Worm (Caenorhabditis elegans) whole organism, young adult: ENCODE measurements around the gene cest-35.2.

Experiments used
- F22D6.2 ChIP-seq: sonication (generic microtip); optimal IDR thresholded peaks from 2 replicates; lab custom pipeline; 2016; ENCODE audit warnings: mild to moderate bottlenecking, missing genetic modification characterization, missing compliant biosample characterization
- F23B12.7 ChIP-seq: sonication (generic microtip); optimal IDR thresholded peaks from 2 replicates; lab custom pipeline; 2017; ENCODE audit warnings: missing genetic modification characterization, mild to moderate bottlenecking, missing compliant biosample characterization, antibody characterized with exemption, moderate library complexity; ENCODE audit not compliant: insufficient read depth
- F39B2.1 ChIP-seq: fragments of 200-800 bp; sonication (Bioruptor generic); IDR thresholded peaks from 2 replicates; pipeline ENCODE4 v1.3.6; 2022; ENCODE audit warnings: missing genetic modification reagents, missing genetic modification characterization, missing compliant biosample characterization
- F49E8.2 ChIP-seq: sonication (generic microtip); optimal IDR thresholded peaks from 3 replicates; lab custom pipeline; 2017; ENCODE audit warnings: missing genetic modification characterization, mild to moderate bottlenecking, missing compliant biosample characterization, antibody characterized with exemption, moderate library complexity; ENCODE audit not compliant: insufficient read depth
- F55B11.4 ChIP-seq: sonication (generic microtip); optimal IDR thresholded peaks from 2 replicates; lab custom pipeline; 2016; ENCODE audit warnings: missing compliant biosample characterization, missing genetic modification characterization, borderline replicate concordance; ENCODE audit not compliant: insufficient read depth
- F57A8.1 ChIP-seq: fragments of 200-800 bp; sonication (Bioruptor generic); optimal IDR thresholded peaks from 2 replicates; lab custom pipeline; 2018; ENCODE audit warnings: mild to moderate bottlenecking, missing genetic modification characterization, moderate library complexity, missing compliant biosample characterization
- K11D2.4 ChIP-seq: fragments of 200-800 bp; sonication (Bioruptor generic); IDR thresholded peaks from 2 replicates; pipeline ENCODE4 v1.3.6; 2022; ENCODE audit warnings: missing genetic modification reagents, missing genetic modification characterization, missing compliant biosample characterization
- K12H6.12 ChIP-seq: fragments of 200-800 bp; sonication (Bioruptor generic); optimal IDR thresholded peaks from 2 replicates; lab custom pipeline; 2018; ENCODE audit warnings: mild to moderate bottlenecking, missing genetic modification characterization, missing compliant biosample characterization
- Y53G8AR.9 ChIP-seq: fragments of 200-800 bp; sonication (Bioruptor generic); conservative IDR thresholded peaks from 2 replicates; pipeline ENCODE4 v1.3.6; 2022; ENCODE audit warnings: missing genetic modification reagents, missing genetic modification characterization, missing compliant biosample characterization
- Y67H2A.10 ChIP-seq: fragments of 200-800 bp; sonication (Bioruptor generic); conservative IDR thresholded peaks from 2 replicates; pipeline ENCODE4 v1.3.6; 2022; ENCODE audit warnings: missing genetic modification reagents, missing genetic modification characterization, missing compliant biosample characterization
- Y79H2A.3 ChIP-seq: fragments of 200-800 bp; sonication (Bioruptor generic); conservative IDR thresholded peaks from 2 replicates; pipeline ENCODE4 v1.3.6; 2022; ENCODE audit warnings: missing genetic modification reagents, missing genetic modification characterization, missing compliant biosample characterization
- ZK185.1 ChIP-seq: sonication (generic microtip); optimal IDR thresholded peaks from 2 replicates; lab custom pipeline; 2016; ENCODE audit warnings: mild to moderate bottlenecking, missing genetic modification characterization, missing compliant biosample characterization; ENCODE audit not compliant: poor library complexity, severe bottlenecking
- athp-1 ChIP-seq: sonication (generic microtip); optimal IDR thresholded peaks from 2 replicates; lab custom pipeline; 2017; ENCODE audit warnings: mild to moderate bottlenecking, missing genetic modification characterization, missing compliant biosample characterization
- bed-1 ChIP-seq: fragments of 200-800 bp; sonication (Bioruptor generic); IDR thresholded peaks from 2 replicates; pipeline ENCODE4 v1.3.6; 2022; ENCODE audit warnings: missing genetic modification reagents, missing genetic modification characterization, missing compliant biosample characterization
- ceh-79 ChIP-seq: sonication (generic microtip); optimal IDR thresholded peaks from 2 replicates; lab custom pipeline; 2017; ENCODE audit warnings: mild to moderate bottlenecking, missing genetic modification characterization, missing compliant biosample characterization
- ceh-91 ChIP-seq: fragments of 200-800 bp; sonication (Bioruptor generic); IDR thresholded peaks from 2 replicates; pipeline ENCODE4 v1.3.6; 2022; ENCODE audit warnings: missing genetic modification reagents, missing genetic modification characterization, missing compliant biosample characterization
- die-1 ChIP-seq: sonication (generic microtip); optimal IDR thresholded peaks from 2 replicates; lab custom pipeline; 2016; ENCODE audit warnings: missing genotype, mild to moderate bottlenecking, missing genetic modification characterization, missing compliant biosample characterization
- dpl-1 ChIP-seq: fragments of 150-350 bp; optimal IDR thresholded peaks from 2 replicates; lab custom pipeline; 2014; ENCODE audit warnings: missing biosample characterization, missing genetic modification reagents, missing genetic modification characterization
- egl-44 ChIP-seq: fragments of 200-800 bp; sonication (Bioruptor generic); IDR thresholded peaks from 2 replicates; pipeline ENCODE4 v1.3.6; 2022; ENCODE audit warnings: missing genetic modification reagents, missing genetic modification characterization, missing compliant biosample characterization
- ets-4 ChIP-seq: fragments of 200-800 bp; sonication (Bioruptor generic); optimal IDR thresholded peaks from 2 replicates; lab custom pipeline; 2018; ENCODE audit warnings: mild to moderate bottlenecking, missing genetic modification characterization, missing compliant biosample characterization
- fkh-3 ChIP-seq: sonication (generic microtip); optimal IDR thresholded peaks from 2 replicates; lab custom pipeline; 2016; ENCODE audit warnings: mild to moderate bottlenecking, missing genetic modification characterization, missing compliant biosample characterization
- hlh-12 ChIP-seq: sonication (generic microtip); optimal IDR thresholded peaks from 2 replicates; lab custom pipeline; 2016; ENCODE audit warnings: missing genetic modification characterization, missing compliant biosample characterization
- hmg-1.2 ChIP-seq: fragments of 200-800 bp; sonication (Bioruptor generic); IDR thresholded peaks from 2 replicates; pipeline ENCODE4 v1.3.6; 2022; ENCODE audit warnings: missing genetic modification reagents, missing genetic modification characterization, missing compliant biosample characterization
- lin-26 ChIP-seq: fragments of 200-800 bp; sonication (Bioruptor generic); IDR thresholded peaks from 2 replicates; pipeline ENCODE4 v1.3.6; 2022; ENCODE audit warnings: missing genetic modification reagents, missing genetic modification characterization, missing compliant biosample characterization
- lin-54 ChIP-seq: fragments of 200-800 bp; sonication (Bioruptor generic); optimal IDR thresholded peaks from 2 replicates; lab custom pipeline; 2018; ENCODE audit warnings: mild to moderate bottlenecking, missing genetic modification characterization, missing compliant biosample characterization
- lsl-1 ChIP-seq: fragments of 200-800 bp; sonication (Bioruptor generic); optimal IDR thresholded peaks from 2 replicates; lab custom pipeline; 2018; ENCODE audit warnings: mild to moderate bottlenecking, missing genetic modification characterization, moderate library complexity, missing compliant biosample characterization
- mcd-1 ChIP-seq: fragments of 200-800 bp; sonication (Bioruptor generic); IDR thresholded peaks from 2 replicates; pipeline ENCODE4 v1.3.6; 2022; ENCODE audit warnings: missing genetic modification reagents, missing genetic modification characterization, missing compliant biosample characterization
- mel-28 ChIP-seq: sonication (generic microtip); optimal IDR thresholded peaks from 2 replicates; lab custom pipeline; 2016; ENCODE audit warnings: borderline replicate concordance, mild to moderate bottlenecking, missing genetic modification characterization, missing compliant biosample characterization
- nfya-2 ChIP-seq: fragments of 200-800 bp; sonication (Bioruptor generic); IDR thresholded peaks from 2 replicates; pipeline ENCODE4 v1.3.6; 2022; ENCODE audit warnings: missing genetic modification reagents, missing genetic modification characterization, missing compliant biosample characterization
- nfyb-1 ChIP-seq: fragments of 200-800 bp; sonication (Bioruptor generic); IDR thresholded peaks from 2 replicates; pipeline ENCODE4 v1.3.6; 2022; ENCODE audit warnings: missing genetic modification reagents, missing genetic modification characterization, missing compliant biosample characterization
- nhr-120 ChIP-seq: fragments of 200-800 bp; sonication (Bioruptor generic); IDR thresholded peaks from 2 replicates; pipeline ENCODE4 v1.3.6; 2022; ENCODE audit warnings: missing genetic modification characterization, missing compliant biosample characterization
- nhr-179 ChIP-seq: sonication (generic microtip); optimal IDR thresholded peaks from 2 replicates; lab custom pipeline; 2016; ENCODE audit warnings: mild to moderate bottlenecking, missing genetic modification characterization, missing compliant biosample characterization
- nhr-27 ChIP-seq: fragments of 200-800 bp; sonication (Bioruptor generic); optimal IDR thresholded peaks from 2 replicates; lab custom pipeline; 2018; ENCODE audit warnings: mild to moderate bottlenecking, missing genetic modification characterization, moderate library complexity, missing compliant biosample characterization
- rec-8 ChIP-seq, 2 experiments: sonication (generic microtip); optimal IDR thresholded peaks; 2 replicates each; lab custom pipeline; 2016; ENCODE audit warnings: mild to moderate bottlenecking in 2 of 2, missing genetic modification characterization in 2 of 2, missing genetic modification reagents in 2 of 2, missing genotype in 2 of 2, missing biosample characterization in 1 of 2, missing compliant biosample characterization in 1 of 2, moderate library complexity in 1 of 2
- sdz-38 ChIP-seq: sonication (generic microtip); optimal IDR thresholded peaks from 2 replicates; lab custom pipeline; 2016; ENCODE audit warnings: missing genotype, missing genetic modification characterization, missing compliant biosample characterization
- sptf-2 ChIP-seq: fragments of 200-800 bp; sonication (Bioruptor generic); optimal IDR thresholded peaks from 2 replicates; lab custom pipeline; 2018; ENCODE audit warnings: mild to moderate bottlenecking, missing genetic modification characterization, missing compliant biosample characterization
- unc-62 ChIP-seq: fragments of 150-350 bp; optimal IDR thresholded peaks from 2 replicates; lab custom pipeline; 2014; ENCODE audit warnings: missing biosample characterization, missing genetic modification reagents, missing genetic modification characterization
- zim-3 ChIP-seq: sonication (generic microtip); optimal IDR thresholded peaks from 2 replicates; lab custom pipeline; 2017; ENCODE audit warnings: mild to moderate bottlenecking, missing genetic modification characterization, moderate library complexity, missing compliant biosample characterization
- ztf-22 ChIP-seq: fragments of 200-800 bp; sonication (Bioruptor generic); optimal IDR thresholded peaks from 2 replicates; lab custom pipeline; 2018; ENCODE audit warnings: mild to moderate bottlenecking, missing genetic modification characterization, moderate library complexity, missing compliant biosample characterization
- ztf-26 ChIP-seq: sonication (generic microtip); optimal IDR thresholded peaks from 2 replicates; lab custom pipeline; 2017; ENCODE audit warnings: missing genetic modification characterization, missing compliant biosample characterization
- ztf-28 ChIP-seq: fragments of 200-800 bp; sonication (Bioruptor generic); IDR thresholded peaks from 2 replicates; pipeline ENCODE4 v1.3.6; 2022; ENCODE audit warnings: missing genetic modification reagents, missing genetic modification characterization, missing compliant biosample characterization

The cest-35.2 gene

DNA sequence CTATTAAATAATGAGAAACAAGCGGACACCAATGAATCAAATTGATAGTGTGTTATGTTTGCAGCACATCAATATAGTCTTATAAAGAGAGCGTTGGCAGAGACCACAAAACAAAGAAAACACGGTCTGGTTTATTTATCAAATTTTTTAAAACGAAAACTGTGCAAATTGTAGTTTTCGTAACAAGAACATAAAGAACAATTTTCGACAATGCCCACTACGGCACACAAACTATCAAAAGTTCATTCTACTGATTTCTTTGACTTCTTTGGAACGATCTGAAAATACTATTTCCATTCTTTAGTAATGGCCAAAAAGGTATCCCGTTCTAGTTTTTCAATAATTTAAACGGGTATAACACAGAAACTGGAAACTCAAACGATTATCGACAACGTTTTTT lies at the start of gene cest-35.2:
Gene cest-35.2 (minus strand): TSS at position 101 of the 400 bp plus-strand sequence.
- no peak for TF ChIP-seq ZK185.1 (tag; lab: Kevin White, UChicago)

DNA sequence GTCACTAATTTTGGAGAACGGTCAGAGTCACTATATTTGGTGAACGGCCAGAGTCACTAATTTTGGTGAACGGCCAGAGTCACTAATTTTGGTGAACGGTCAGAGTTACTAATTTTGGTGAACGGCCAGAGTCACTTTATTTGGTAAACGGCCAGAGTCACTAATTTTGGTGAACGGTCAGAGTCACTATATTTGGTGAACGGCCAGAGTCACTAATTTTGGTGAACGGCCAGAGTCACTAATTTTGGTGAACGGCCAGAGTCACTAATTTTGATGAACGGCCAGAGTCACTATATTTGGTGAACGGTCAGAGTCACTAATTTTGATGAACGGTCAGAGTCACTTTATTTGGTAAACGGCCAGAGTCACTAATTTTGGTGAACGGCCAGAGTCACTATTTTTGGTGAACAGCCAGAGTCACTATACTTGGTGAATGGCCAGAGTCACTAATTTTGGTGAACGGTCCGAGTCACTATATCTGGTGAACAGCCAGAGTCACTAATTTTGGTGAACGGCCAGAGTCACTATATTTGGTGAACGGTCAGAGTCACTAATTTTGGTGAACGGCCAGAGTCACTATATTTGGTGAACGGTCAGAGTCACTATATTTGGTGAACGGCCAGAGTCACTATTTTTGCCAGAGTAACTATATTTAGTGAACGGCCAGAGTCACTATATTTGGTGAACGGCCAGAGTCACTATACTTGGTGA lies 47.4 kb upstream of the cest-35.2 start:
- peak; percentile 58 for TF ChIP-seq hlh-12 (tag; lab: Kevin White, UChicago)
- peak; percentile 80 for TF ChIP-seq ztf-22 (GFP tag; lab: Kevin White, UChicago)
- TF ChIP-seq F57A8.1 (GFP tag; lab: Kevin White, UChicago) = peak; percentile 52
- TF ChIP-seq sptf-2 (GFP tag; lab: Kevin White, UChicago) = peak; percentile 61
- TF ChIP-seq athp-1 (tag; lab: Kevin White, UChicago) = peak; percentile 10
- peak; percentile 57 for TF ChIP-seq fkh-3 (tag; lab: Kevin White, UChicago)
- TF ChIP-seq F55B11.4 (tag; lab: Kevin White, UChicago) = peak; percentile 42
- peak; percentile 72 for TF ChIP-seq ceh-79 (tag; lab: Kevin White, UChicago)
- peak; percentile 51 for TF ChIP-seq nhr-27
- peak; percentile 48 for TF ChIP-seq die-1 (tag; lab: Kevin White, UChicago)
- TF ChIP-seq rec-8 (tag; optimal IDR thresholded peaks at IDR 0.05; lab: Kevin White, UChicago) = peak; percentile 3 to 18
- TF ChIP-seq ets-4 (GFP tag; lab: Kevin White, UChicago) = peak; percentile 76
- TF ChIP-seq lin-54 = peak; percentile 5
- TF ChIP-seq nhr-179 (tag; lab: Kevin White, UChicago) = peak; percentile 15

DNA sequence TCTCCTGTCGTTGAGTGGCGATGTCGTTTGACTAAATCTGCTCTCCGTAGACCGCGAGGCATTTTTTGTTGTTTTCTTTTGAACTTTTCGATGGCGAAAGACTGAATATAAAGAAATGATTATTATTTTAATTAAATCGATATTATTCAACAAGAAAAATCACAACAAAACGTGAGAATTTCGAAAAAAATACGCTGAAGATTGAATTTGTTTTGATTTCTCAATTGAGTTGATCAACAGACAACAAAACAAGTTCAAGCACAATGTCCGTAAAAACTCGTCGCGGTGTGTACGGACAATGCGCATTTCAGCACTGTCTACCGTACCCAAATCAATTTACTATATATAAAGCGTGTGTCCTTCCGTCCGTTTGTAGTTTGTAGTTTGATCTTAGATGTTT lies 41.0 kb upstream of the cest-35.2 start, which contains the start of gene B0238.9:
Gene B0238.9 (minus strand): TSS at position 101 of the 400 bp plus-strand sequence.
- no peak for TF ChIP-seq F22D6.2 (tag; lab: Kevin White, UChicago)
- no peak for TF ChIP-seq athp-1 (tag; lab: Kevin White, UChicago)
- TF ChIP-seq ztf-26 (tag; lab: Kevin White, UChicago) = no peak
- peak; percentile 26 for TF ChIP-seq lsl-1 (GFP tag; lab: Kevin White, UChicago)

DNA sequence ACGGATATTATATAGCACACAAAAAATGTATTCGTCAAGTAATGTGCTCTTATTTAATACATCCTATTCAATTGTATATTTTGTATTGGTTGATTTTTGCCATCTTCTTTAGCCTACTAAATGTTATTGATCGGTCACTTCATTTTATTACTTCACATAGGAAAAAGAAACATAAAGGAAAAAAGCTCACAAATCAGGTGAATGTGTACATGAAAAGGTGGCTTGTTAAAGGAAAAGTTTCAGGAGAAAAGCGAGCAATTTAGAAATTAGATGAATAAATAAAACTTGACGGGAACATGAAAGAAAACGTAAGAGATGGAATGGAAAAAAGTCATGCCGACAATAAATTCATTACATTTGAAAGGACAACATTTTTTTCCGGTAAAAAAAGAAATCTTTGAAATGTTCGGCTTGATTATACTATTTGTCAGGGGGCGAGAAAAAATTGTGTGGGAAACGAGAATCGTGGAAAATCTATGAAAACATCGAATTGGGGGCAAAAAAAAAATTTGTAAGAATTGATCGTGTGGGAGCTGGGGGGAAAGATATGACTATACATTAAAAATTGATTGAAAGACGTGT lies 38.5 kb upstream of the cest-35.2 start:
- no peak for TF ChIP-seq ZK185.1 (tag; lab: Kevin White, UChicago)
- no peak for TF ChIP-seq lin-26 (GFP tag; lab: Robert Waterston, UW)
- peak; percentile 63; the same call in 1 of the 2 replicates for TF ChIP-seq Y53G8AR.9
- no peak for TF ChIP-seq Y79H2A.3 (GFP tag; lab: Robert Waterston, UW)
- no peak for TF ChIP-seq zim-3 (tag; lab: Kevin White, UChicago)
- TF ChIP-seq sdz-38 (tag; lab: Kevin White, UChicago) = no peak
- no peak for TF ChIP-seq K12H6.12 (tag; lab: Kevin White, UChicago)
- TF ChIP-seq nfya-2 = no peak
- TF ChIP-seq F23B12.7 = no peak
- TF ChIP-seq dpl-1 (GFP tag; lab: Kevin White, UChicago) = no peak
- no peak for TF ChIP-seq unc-62 (GFP tag; lab: Kevin White, UChicago)
- TF ChIP-seq nhr-120 = no peak
- TF ChIP-seq hmg-1.2 (GFP tag; lab: Robert Waterston, UW) = no peak
- TF ChIP-seq mcd-1 (GFP tag; lab: Robert Waterston, UW) = no peak
- TF ChIP-seq Y67H2A.10 (GFP tag; lab: Robert Waterston, UW) = no peak
- no peak for TF ChIP-seq bed-1 (GFP tag; lab: Robert Waterston, UW)
- TF ChIP-seq mel-28 (tag; lab: Kevin White, UChicago) = no peak
- no peak for TF ChIP-seq K11D2.4 (GFP tag; lab: Robert Waterston, UW)
- TF ChIP-seq F49E8.2 (tag; lab: Kevin White, UChicago) = peak; percentile 52
- no peak for TF ChIP-seq nfyb-1 (GFP tag; lab: Robert Waterston, UW)
- TF ChIP-seq F39B2.1 = no peak
- TF ChIP-seq athp-1 (tag; lab: Kevin White, UChicago) = peak; percentile 52
- no peak for TF ChIP-seq ceh-91
- TF ChIP-seq ztf-28 (GFP tag; lab: Robert Waterston, UW) = no peak
- TF ChIP-seq ztf-22 (GFP tag; lab: Kevin White, UChicago) = no peak
- no peak for TF ChIP-seq egl-44
